ENCODE assay signal across 4 fruit fly cellular contexts in genomic region chr3L:6352232-6352631, dm6.
TF ChIP-seq lines count a peak whose summit lies in the region.

Gene CG13300, minus strand, starts transcription at chr3L:6352390.

- TF ChIP-seq CTCF in whole organism, embryonic (GFP tag; optimal IDR thresholded peaks at IDR 0.05; lab: Kevin White, UChicago) = no peak

TF ChIP-seq in whole organism, embryonic, 481 proteins besides CTCF, POLR2A, EP300 and RAD21 (continues in another document):
- no peak for TF ChIP-seq CG8281 (tag; optimal IDR thresholded peaks at IDR 0.05; lab: Kevin White, UChicago)
- TF ChIP-seq dimm (GFP tag; IDR thresholded peaks at IDR 0.05; lab: Robert Waterston, UW) = no peak
- no peak for TF ChIP-seq CG11085 (GFP tag; IDR thresholded peaks at IDR 0.05; lab: Robert Waterston, UW)
- TF ChIP-seq CG12155 (GFP tag; optimal IDR thresholded peaks at IDR 0.05; lab: Kevin White, UChicago) = no peak
- TF ChIP-seq ewg (GFP tag; optimal IDR thresholded peaks at IDR 0.05; lab: Kevin White, UChicago) = no peak
- no peak for TF ChIP-seq CG5245 (GFP tag; optimal IDR thresholded peaks at IDR 0.05; lab: Kevin White, UChicago)
- no peak for TF ChIP-seq CG15073 (GFP tag; optimal IDR thresholded peaks at IDR 0.05; lab: Kevin White, UChicago)
- peak; percentile 94 for TF ChIP-seq HLHmδ (GFP tag; optimal IDR thresholded peaks at IDR 0.05; lab: Kevin White, UChicago)
- TF ChIP-seq gcm (GFP tag; optimal IDR thresholded peaks at IDR 0.05; lab: Kevin White, UChicago) = peak; percentile 20
- peak; percentile 11 for TF ChIP-seq CG18599 (GFP tag; optimal IDR thresholded peaks at IDR 0.05; lab: Kevin White, UChicago)
- no peak for TF ChIP-seq kah (GFP tag; optimal IDR thresholded peaks at IDR 0.05; lab: Kevin White, UChicago)
- no peak for TF ChIP-seq sna (GFP tag; IDR thresholded peaks at IDR 0.05; lab: Robert Waterston, UW; ENCODE audit: partially characterized antibody)
- no peak for TF ChIP-seq Oli (tag; optimal IDR thresholded peaks at IDR 0.05; lab: Kevin White, UChicago)
- TF ChIP-seq CG10267 (tag; optimal IDR thresholded peaks at IDR 0.05; lab: Kevin White, UChicago) = no peak
- TF ChIP-seq Oaz (GFP tag; IDR thresholded peaks at IDR 0.05; lab: Robert Waterston, UW) = no peak
- TF ChIP-seq gem (tag; optimal IDR thresholded peaks at IDR 0.05; lab: Kevin White, UChicago) = no peak
- no peak for TF ChIP-seq h (optimal IDR thresholded peaks at IDR 0.05; lab: Kevin White, UChicago)
- no peak for TF ChIP-seq CG12104 (GFP tag; optimal IDR thresholded peaks at IDR 0.05; lab: Kevin White, UChicago)
- TF ChIP-seq CG34422 (GFP tag; IDR thresholded peaks at IDR 0.05; lab: Robert Waterston, UW) = no peak
- TF ChIP-seq lola (GFP tag; optimal IDR thresholded peaks at IDR 0.05; lab: Kevin White, UChicago) = no peak
- no peak for TF ChIP-seq br (optimal IDR thresholded peaks at IDR 0.05; lab: Kevin White, UChicago)
- TF ChIP-seq pb (GFP tag; optimal IDR thresholded peaks at IDR 0.05; lab: Kevin White, UChicago) = no peak
- TF ChIP-seq CG6175 (GFP tag; IDR thresholded peaks at IDR 0.05; lab: Robert Waterston, UW) = no peak
- TF ChIP-seq ranshi (GFP tag; IDR thresholded peaks at IDR 0.05; lab: Robert Waterston, UW) = no peak

TF ChIP-seq in whole organism, prepupa, 60 proteins besides CTCF, POLR2A, EP300 and RAD21 (continues in another document):
- TF ChIP-seq CG6163 (GFP tag; IDR thresholded peaks at IDR 0.05; lab: Robert Waterston, UW) = peak; percentile 26; the same call in 2 of the 3 replicates
- peak; percentile 44 for TF ChIP-seq CG9139 (GFP tag; optimal IDR thresholded peaks at IDR 0.05; lab: Kevin White, UChicago)
- peak; percentile 3 for TF ChIP-seq CG6808 (GFP tag; optimal IDR thresholded peaks at IDR 0.05; lab: Kevin White, UChicago)
- no peak for TF ChIP-seq Met (GFP tag; optimal IDR thresholded peaks at IDR 0.05; lab: Kevin White, UChicago)
- peak; percentile 46 for TF ChIP-seq Eip78C (GFP tag; lab: Kevin White, UChicago)
- peak; percentile 38; the same call in 1 of the 3 replicates for TF ChIP-seq eg (GFP tag; IDR thresholded peaks at IDR 0.05; lab: Robert Waterston, UW)
- peak; percentile 20 for TF ChIP-seq vri (GFP tag; optimal IDR thresholded peaks at IDR 0.05; lab: Kevin White, UChicago)
- TF ChIP-seq CG6276 (GFP tag; optimal IDR thresholded peaks at IDR 0.05; lab: Kevin White, UChicago) = peak; percentile 26
- TF ChIP-seq CG15336 (GFP tag; IDR thresholded peaks at IDR 0.05; lab: Robert Waterston, UW) = peak; percentile 16; the same call in 1 of the 2 replicates
- TF ChIP-seq ss (GFP tag; optimal IDR thresholded peaks at IDR 0.05; lab: Kevin White, UChicago) = peak; percentile 54 to 78
- TF ChIP-seq dsx (GFP tag; optimal IDR thresholded peaks at IDR 0.05; lab: Kevin White, UChicago; ENCODE audit: poor library complexity, severe bottlenecking) = peak; percentile 60
- TF ChIP-seq Sox15 (GFP tag; optimal IDR thresholded peaks at IDR 0.05; lab: Kevin White, UChicago) = no peak
- no peak for TF ChIP-seq CG16779 (tag; optimal IDR thresholded peaks at IDR 0.05; lab: Kevin White, UChicago)
- peak; percentile 41 for TF ChIP-seq Eip75B (GFP tag; optimal IDR thresholded peaks at IDR 0.05; lab: Kevin White, UChicago)
- TF ChIP-seq CG7368 (GFP tag; optimal IDR thresholded peaks at IDR 0.05; lab: Kevin White, UChicago) = peak; percentile 27
- TF ChIP-seq CG1621 (tag; optimal IDR thresholded peaks at IDR 0.05; lab: Kevin White, UChicago) = peak; percentile 8
- TF ChIP-seq Sox102F (GFP tag; optimal IDR thresholded peaks at IDR 0.05; lab: Kevin White, UChicago) = peak; percentile 25
- TF ChIP-seq svp (GFP tag; lab: Kevin White, UChicago) = peak; percentile 7
- peak; percentile 17 for TF ChIP-seq CG3919 (GFP tag; optimal IDR thresholded peaks at IDR 0.05; lab: Kevin White, UChicago)
- TF ChIP-seq CG6854 (GFP tag; optimal IDR thresholded peaks at IDR 0.05; lab: Kevin White, UChicago) = peak; percentile 56
- TF ChIP-seq net (GFP tag; optimal IDR thresholded peaks at IDR 0.05; lab: Kevin White, UChicago) = no peak
- no peak for TF ChIP-seq cyc (GFP tag; optimal IDR thresholded peaks at IDR 0.05; lab: Kevin White, UChicago)
- no peak for TF ChIP-seq CG11902 (GFP tag; optimal IDR thresholded peaks at IDR 0.05; lab: Kevin White, UChicago)
- TF ChIP-seq Blimp-1 (GFP tag; optimal IDR thresholded peaks at IDR 0.05; lab: Kevin White, UChicago) = no peak

TF ChIP-seq in whole organism, pupa, 21 proteins besides CTCF, POLR2A, EP300 and RAD21:
- no peak for TF ChIP-seq rn (GFP tag; IDR thresholded peaks at IDR 0.05; lab: Robert Waterston, UW)
- TF ChIP-seq Pif1B (GFP tag; optimal IDR thresholded peaks at IDR 0.05; lab: Kevin White, UChicago) = peak; percentile 15
- TF ChIP-seq gl (tag; optimal IDR thresholded peaks at IDR 0.05; lab: Kevin White, UChicago) = no peak
- TF ChIP-seq CG14655 (GFP tag; optimal IDR thresholded peaks at IDR 0.05; lab: Kevin White, UChicago) = no peak
- peak; percentile 3 for TF ChIP-seq Snoo (tag; optimal IDR thresholded peaks at IDR 0.05; lab: Kevin White, UChicago)
- 0 out of 3 replicates have a peak, but pooled peaks have one; percentile 16 for TF ChIP-seq CG4496 (GFP tag; IDR thresholded peaks at IDR 0.05; lab: Robert Waterston, UW)
- no peak for TF ChIP-seq CG8301 (tag; optimal IDR thresholded peaks at IDR 0.05; lab: Kevin White, UChicago)
- no peak for TF ChIP-seq CG17806 (tag; optimal IDR thresholded peaks at IDR 0.05; lab: Kevin White, UChicago)
- no peak for TF ChIP-seq Pif1A (GFP tag; optimal IDR thresholded peaks at IDR 0.05; lab: Kevin White, UChicago)
- TF ChIP-seq fd96Ca (GFP tag; IDR thresholded peaks at IDR 0.05; lab: Robert Waterston, UW) = no peak
- no peak for TF ChIP-seq CG34367 (tag; optimal IDR thresholded peaks at IDR 0.05; lab: Kevin White, UChicago)
- no peak for TF ChIP-seq D1 (tag; optimal IDR thresholded peaks at IDR 0.05; lab: Kevin White, UChicago)
- peak; percentile 46 for TF ChIP-seq CG13204 (GFP tag; optimal IDR thresholded peaks at IDR 0.05; lab: Kevin White, UChicago)
- TF ChIP-seq CG15710 (tag; optimal IDR thresholded peaks at IDR 0.05; lab: Kevin White, UChicago) = no peak
- no peak for TF ChIP-seq CG32121 (GFP tag; IDR thresholded peaks at IDR 0.05; lab: Robert Waterston, UW)
- peak; percentile 21; the same call in 1 of the 2 replicates for TF ChIP-seq Ets98B (GFP tag; IDR thresholded peaks at IDR 0.05; lab: Robert Waterston, UW)
- TF ChIP-seq CG9948 (tag; optimal IDR thresholded peaks at IDR 0.05; lab: Kevin White, UChicago) = no peak
- TF ChIP-seq CG12605 (GFP tag; IDR thresholded peaks at IDR 0.05; lab: Robert Waterston, UW) = peak; percentile 68; the same call in 1 of the 2 replicates
- peak; percentile 17 for TF ChIP-seq CG8159 (tag; optimal IDR thresholded peaks at IDR 0.05; lab: Kevin White, UChicago)
- no peak for TF ChIP-seq CG10348 (GFP tag; IDR thresholded peaks at IDR 0.05; lab: Robert Waterston, UW)
- peak; percentile 34 for TF ChIP-seq EcR (GFP tag; optimal IDR thresholded peaks at IDR 0.05; lab: Kevin White, UChicago)

TF ChIP-seq in whole organism, wandering third instar larva, 38 proteins besides CTCF, POLR2A, EP300 and RAD21:
- TF ChIP-seq br (GFP tag; optimal IDR thresholded peaks at IDR 0.05; lab: Kevin White, UChicago) = no peak
- TF ChIP-seq ey (GFP tag; optimal IDR thresholded peaks at IDR 0.05; lab: Kevin White, UChicago) = no peak
- peak; percentile 8 for TF ChIP-seq fru (GFP tag; optimal IDR thresholded peaks at IDR 0.05; lab: Kevin White, UChicago)
- TF ChIP-seq sage (GFP tag; optimal IDR thresholded peaks at IDR 0.05; lab: Kevin White, UChicago) = no peak
- peak; percentile 5 for TF ChIP-seq Hr83 (GFP tag; optimal IDR thresholded peaks at IDR 0.05; lab: Kevin White, UChicago; ENCODE audit: poor library complexity, severe bottlenecking)
- no peak for TF ChIP-seq tai (GFP tag; optimal IDR thresholded peaks at IDR 0.05; lab: Kevin White, UChicago)
- peak; percentile 60 for TF ChIP-seq Dif (GFP tag; optimal IDR thresholded peaks at IDR 0.05; lab: Kevin White, UChicago; ENCODE audit: partially characterized antibody)
- TF ChIP-seq GATAd (GFP tag; optimal IDR thresholded peaks at IDR 0.05; lab: Kevin White, UChicago) = no peak
- peak; percentile 45 for TF ChIP-seq Sp1 (GFP tag; optimal IDR thresholded peaks at IDR 0.05; lab: Kevin White, UChicago)
- no peak for TF ChIP-seq dmrt93B (GFP tag; optimal IDR thresholded peaks at IDR 0.05; lab: Kevin White, UChicago)
- no peak for TF ChIP-seq foxo (GFP tag; optimal IDR thresholded peaks at IDR 0.05; lab: Kevin White, UChicago)
- peak; percentile 77 for TF ChIP-seq Vsx2 (GFP tag; optimal IDR thresholded peaks at IDR 0.05; lab: Kevin White, UChicago; ENCODE audit: partially characterized antibody)
- no peak for TF ChIP-seq Abd-B (GFP tag; optimal IDR thresholded peaks at IDR 0.05; lab: Kevin White, UChicago)
- no peak for TF ChIP-seq jim (GFP tag; optimal IDR thresholded peaks at IDR 0.05; lab: Kevin White, UChicago)
TF ChIP-seq in whole organism, wandering third instar larva: peak in this region for 5.

Comparison
In these comparisons a context has a peak if more than half of its experiments do, and no peak if none do; other contexts are left out.
1. Of the 7 proteins assayed by ChIP-seq in both whole organism, embryonic and whole organism, prepupa: peak only in whole organism, embryonic: none; only in whole organism, prepupa: Sox102F; in both: CG6854; in neither: 5.